Worm (Caenorhabditis elegans) whole organism, late embryonic: Measurements from ENCODE around the gene Y57A10C.11.

Source experiments
- C38D4.7 ChIP-seq: fragments of 200-800 bp; sonication (Bioruptor generic); optimal IDR thresholded peaks from 2 replicates; lab custom pipeline; 2018; ENCODE audit warnings: mild to moderate bottlenecking, missing genetic modification characterization, moderate library complexity, missing compliant biosample characterization
- K09A11.1 ChIP-seq: sonication (generic microtip); optimal IDR thresholded peaks from 2 replicates; lab custom pipeline; 2017; ENCODE audit warnings: antibody characterized with exemption, mild to moderate bottlenecking, missing genetic modification characterization, missing compliant biosample characterization; ENCODE audit not compliant: insufficient read depth
- T23F11.4 ChIP-seq: fragments of 200-800 bp; sonication (Bioruptor generic); optimal IDR thresholded peaks from 2 replicates; lab custom pipeline; 2018; ENCODE audit warnings: mild to moderate bottlenecking, missing genetic modification characterization, missing compliant biosample characterization
- ahr-1 ChIP-seq: sonication (generic microtip); optimal IDR thresholded peaks from 2 replicates; lab custom pipeline; 2016; ENCODE audit warnings: missing genetic modification characterization, missing compliant biosample characterization
- ceh-14 ChIP-seq: sonication (generic microtip); optimal IDR thresholded peaks from 2 replicates; lab custom pipeline; 2016; ENCODE audit warnings: missing genotype, missing genetic modification characterization, missing compliant biosample characterization
- ceh-19 ChIP-seq: fragments of 200-800 bp; sonication (Bioruptor generic); optimal IDR thresholded peaks from 2 replicates; lab custom pipeline; 2018; ENCODE audit warnings: mild to moderate bottlenecking, missing genetic modification characterization, missing compliant biosample characterization
- ceh-2 ChIP-seq: sonication (generic microtip); optimal IDR thresholded peaks from 2 replicates; lab custom pipeline; 2016; ENCODE audit warnings: missing genotype, missing genetic modification characterization, missing compliant biosample characterization
- ceh-30 ChIP-seq: fragments of 150-350 bp; optimal IDR thresholded peaks from 2 replicates; lab custom pipeline; 2014; ENCODE audit warnings: missing biosample characterization, missing genetic modification characterization
- ceh-34 ChIP-seq: sonication (generic microtip); optimal IDR thresholded peaks from 2 replicates; lab custom pipeline; 2016; ENCODE audit warnings: mild to moderate bottlenecking, missing genetic modification characterization, missing compliant biosample characterization
- ceh-48 ChIP-seq: sonication (generic microtip); optimal IDR thresholded peaks from 2 replicates; lab custom pipeline; 2016; ENCODE audit warnings: missing genetic modification characterization, inconsistent platforms, missing compliant biosample characterization
- ceh-6 ChIP-seq: fragments of 200-800 bp; sonication (Bioruptor generic); optimal IDR thresholded peaks from 2 replicates; lab custom pipeline; 2018; ENCODE audit warnings: mild to moderate bottlenecking, missing genetic modification characterization, missing compliant biosample characterization
- dve-1 ChIP-seq: sonication (generic microtip); optimal IDR thresholded peaks from 2 replicates; lab custom pipeline; 2017; ENCODE audit warnings: antibody characterized with exemption, mild to moderate bottlenecking, missing genetic modification characterization, missing compliant biosample characterization
- elt-2 ChIP-seq: sonication (generic microtip); optimal IDR thresholded peaks from 2 replicates; lab custom pipeline; 2016; ENCODE audit warnings: missing genetic modification reagents, missing genetic modification characterization, missing compliant biosample characterization
- elt-4 ChIP-seq: sonication (generic microtip); optimal IDR thresholded peaks from 2 replicates; lab custom pipeline; 2016; ENCODE audit warnings: missing genetic modification characterization, missing compliant biosample characterization
- fkh-10 ChIP-seq: fragments of 150-350 bp; optimal IDR thresholded peaks from 2 replicates; lab custom pipeline; 2014; ENCODE audit warnings: missing biosample characterization, missing genetic modification reagents, missing genetic modification characterization
- hlh-30 ChIP-seq: sonication (generic microtip); optimal IDR thresholded peaks from 2 replicates; lab custom pipeline; 2017; ENCODE audit warnings: antibody characterized with exemption, missing genetic modification characterization, missing compliant biosample characterization; ENCODE audit not compliant: insufficient read depth
- hlh-6 ChIP-seq: sonication (generic microtip); optimal IDR thresholded peaks from 2 replicates; lab custom pipeline; 2016; ENCODE audit warnings: missing genotype, missing genetic modification characterization, missing compliant biosample characterization
- lin-11 ChIP-seq: fragments of 200-800 bp; sonication (Bioruptor generic); optimal IDR thresholded peaks from 2 replicates; lab custom pipeline; 2018; ENCODE audit warnings: mild to moderate bottlenecking, missing genetic modification characterization, missing compliant biosample characterization
- nhr-11 ChIP-seq: fragments of 150-350 bp; optimal IDR thresholded peaks from 2 replicates; lab custom pipeline; 2014; ENCODE audit warnings: missing biosample characterization, missing genetic modification characterization
- nhr-232 ChIP-seq: sonication (generic microtip); optimal IDR thresholded peaks from 2 replicates; lab custom pipeline; 2016; ENCODE audit warnings: missing genetic modification characterization, missing compliant biosample characterization
- pat-9 ChIP-seq: fragments of 200-800 bp; sonication (Bioruptor generic); optimal IDR thresholded peaks from 2 replicates; lab custom pipeline; 2018; ENCODE audit warnings: mild to moderate bottlenecking, missing genetic modification characterization, moderate library complexity, missing compliant biosample characterization
- pha-2 ChIP-seq: sonication (generic microtip); optimal IDR thresholded peaks from 2 replicates; lab custom pipeline; 2017; ENCODE audit warnings: mild to moderate bottlenecking, missing genetic modification characterization, missing compliant biosample characterization
- pha-4 ChIP-seq: fragments of 150-350 bp; optimal IDR thresholded peaks from 2 replicates; lab custom pipeline; 2018; ENCODE audit warnings: missing biosample characterization, missing genetic modification reagents, missing genetic modification characterization
- pqm-1 ChIP-seq: sonication (generic microtip); optimal IDR thresholded peaks from 2 replicates; lab custom pipeline; 2016; ENCODE audit warnings: missing genetic modification characterization, missing compliant biosample characterization
- sdc-2 ChIP-seq: sonication (generic microtip); optimal IDR thresholded peaks from 2 replicates; lab custom pipeline; 2016; ENCODE audit warnings: missing genotype, missing genetic modification characterization, missing compliant biosample characterization
- sox-2 ChIP-seq: fragments of 200-800 bp; sonication (Bioruptor generic); IDR thresholded peaks from 2 replicates; pipeline ENCODE4 v1.3.6; 2022; ENCODE audit warnings: missing genetic modification reagents, missing genetic modification characterization, missing compliant biosample characterization
- ttx-3 ChIP-seq: sonication (generic microtip); optimal IDR thresholded peaks from 2 replicates; lab custom pipeline; 2016; ENCODE audit warnings: missing genetic modification reagents, missing genetic modification characterization, missing compliant biosample characterization
- unc-55 ChIP-seq: sonication (generic microtip); optimal IDR thresholded peaks from 2 replicates; lab custom pipeline; 2017; ENCODE audit warnings: missing biosample characterization, missing genetic modification reagents, missing genetic modification characterization
- ztf-16 ChIP-seq: sonication (generic microtip); optimal IDR thresholded peaks from 2 replicates; lab custom pipeline; 2017; ENCODE audit warnings: missing genetic modification characterization, missing compliant biosample characterization

Gene Y57A10C.11

DNA sequence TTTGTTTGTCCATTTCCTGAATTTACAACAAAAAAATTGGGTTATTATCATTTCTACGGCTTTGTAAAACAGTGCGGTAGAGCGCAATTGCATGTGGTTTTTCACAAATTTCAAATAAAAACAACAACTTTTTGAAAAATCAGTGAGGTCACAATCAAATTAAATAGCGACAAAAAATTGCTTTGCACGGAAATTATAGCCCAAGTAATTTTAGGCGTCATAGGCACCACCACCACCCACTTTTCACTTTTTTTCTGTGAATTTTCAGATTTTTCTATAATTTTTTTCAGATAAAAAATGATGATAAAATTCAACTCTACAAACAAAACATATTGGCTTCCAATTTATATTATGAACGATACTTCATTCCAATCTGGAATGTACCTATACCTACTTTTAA is 42.6 kb upstream of the Y57A10C.11 start, which contains the start of gene sre-38:
Gene sre-38, plus strand, starts transcription at position 301 of the 400 bp plus-strand sequence.
- TF ChIP-seq ceh-19 (GFP tag; lab: Kevin White, UChicago) = no peak
- no peak for TF ChIP-seq ttx-3 (tag; lab: Kevin White, UChicago)
- TF ChIP-seq ceh-6 = no peak
- no peak for TF ChIP-seq pqm-1 (tag; lab: Kevin White, UChicago)
- no peak for TF ChIP-seq ceh-14 (tag; lab: Kevin White, UChicago)
- TF ChIP-seq pha-4 (tag; lab: Kevin White, UChicago) = no peak
- no peak for TF ChIP-seq dve-1 (tag; lab: Kevin White, UChicago)

DNA sequence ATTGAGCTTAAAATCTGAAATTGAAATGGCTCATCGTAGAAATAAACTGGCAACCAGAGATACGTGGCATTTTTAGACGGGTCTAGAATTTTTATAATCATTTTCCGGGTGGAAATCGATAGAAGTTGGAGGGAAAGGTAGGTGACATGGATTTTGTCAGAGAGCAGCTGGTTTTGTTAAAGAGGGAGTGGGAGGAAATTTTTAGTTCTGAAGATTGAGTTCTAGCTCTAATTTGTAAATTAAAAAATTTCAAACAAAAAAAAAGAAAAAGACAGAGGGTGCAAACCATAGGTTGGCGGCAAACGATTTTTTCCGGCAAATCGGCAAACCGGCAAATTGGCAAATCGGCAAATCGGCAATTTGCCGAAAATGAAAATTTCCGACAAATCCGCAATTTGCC is 41.9 kb upstream of the Y57A10C.11 start, which contains the start of gene sre-32:
Gene sre-32, minus strand, starts transcription at position 101 of the 400 bp plus-strand sequence.
- no peak for TF ChIP-seq ceh-48 (tag; lab: Kevin White, UChicago)
- no peak for TF ChIP-seq ceh-2 (tag; lab: Kevin White, UChicago)
- TF ChIP-seq C38D4.7 (GFP tag; lab: Kevin White, UChicago) = no peak
- no peak for TF ChIP-seq ztf-16 (tag; lab: Kevin White, UChicago)
- no peak for TF ChIP-seq ttx-3 (tag; lab: Kevin White, UChicago)
- no peak for TF ChIP-seq ceh-14 (tag; lab: Kevin White, UChicago)
- TF ChIP-seq, all 69 proteins: peak for 0

ce11 chrII:12452754-12453352 is 38.1 kb upstream of the Y57A10C.11 start, which contains the start of the genes sre-35 and sre-33:
Gene sre-35, minus strand, starts transcription at chrII:12452854.
Gene sre-33, plus strand, starts transcription at chrII:12453302.
- TF ChIP-seq elt-2 (no peak), dve-1 (tag; lab: Kevin White, UChicago) (no peak), sdc-2 (tag; lab: Kevin White, UChicago) (no peak), ahr-1 (no peak)

- TF ChIP-seq ceh-30 (tag; lab: Kevin White, UChicago) = no peak
- TF ChIP-seq fkh-10 (GFP tag; lab: Kevin White, UChicago) = no peak
- TF ChIP-seq ceh-34 = no peak
- no peak for TF ChIP-seq lin-11 (tag; lab: Kevin White, UChicago)
- no peak for TF ChIP-seq unc-55 (GFP tag; lab: Kevin White, UChicago)
- no peak for TF ChIP-seq hlh-30 (tag; lab: Kevin White, UChicago)
- no peak for TF ChIP-seq nhr-11
- TF ChIP-seq pqm-1 (tag; lab: Kevin White, UChicago) = no peak
Measured at ce11 chrII:12449849-12450248, 35.1 kb upstream of the Y57A10C.11 start, which contains the start of gene sre-34. Gene sre-34, plus strand, starts transcription at chrII:12450149.

ce11 chrII:12448241-12448640 is 33.5 kb upstream of the Y57A10C.11 start, which contains the start of gene srh-27:
Gene srh-27, plus strand, starts transcription at chrII:12448541.
- TF ChIP-seq sdc-2 (tag; lab: Kevin White, UChicago) = no peak
- TF ChIP-seq pat-9 = no peak
- no peak for TF ChIP-seq ceh-30 (tag; lab: Kevin White, UChicago)
- TF ChIP-seq hlh-6 (tag; lab: Kevin White, UChicago) = no peak
- no peak for TF ChIP-seq ceh-34
- TF ChIP-seq elt-4 (tag; lab: Kevin White, UChicago) = no peak
- TF ChIP-seq sox-2 (GFP tag; lab: Robert Waterston, UW) = no peak
- TF ChIP-seq fkh-10 (GFP tag; lab: Kevin White, UChicago) = no peak
- no peak for TF ChIP-seq ceh-6
- TF ChIP-seq ceh-2 (tag; lab: Kevin White, UChicago) = no peak
- TF ChIP-seq nhr-232 = no peak
- no peak for TF ChIP-seq unc-55 (GFP tag; lab: Kevin White, UChicago)
- no peak for TF ChIP-seq T23F11.4 (GFP tag; lab: Kevin White, UChicago)
- TF ChIP-seq ttx-3 (tag; lab: Kevin White, UChicago) = no peak
- TF ChIP-seq ceh-48 (tag; lab: Kevin White, UChicago) = no peak
- TF ChIP-seq K09A11.1 (tag; lab: Kevin White, UChicago) = no peak
- no peak for TF ChIP-seq ceh-14 (tag; lab: Kevin White, UChicago)
- no peak for TF ChIP-seq pha-2
- TF ChIP-seq, all 69 proteins: peak for 0
